Worm (Caenorhabditis elegans) whole organism, L1 larva: ENCODE data around the gene srv-5.

Experiments
- C16A3.4 ChIP-seq: fragments of 150-350 bp; optimal IDR thresholded peaks from 2 replicates; lab custom pipeline; 2014; ENCODE audit warnings: missing biosample characterization, missing genetic modification characterization
- C34B4.2 ChIP-seq: sonication (generic microtip); optimal IDR thresholded peaks from 2 replicates; lab custom pipeline; 2017; ENCODE audit warnings: mild to moderate bottlenecking, missing genetic modification characterization, missing compliant biosample characterization
- Y116A8C.19 ChIP-seq: sonication (generic microtip); optimal IDR thresholded peaks from 2 replicates; lab custom pipeline; 2016; ENCODE audit warnings: missing compliant biosample characterization, missing genetic modification characterization, borderline replicate concordance
- aly-2 ChIP-seq: fragments of 150-350 bp; optimal IDR thresholded peaks from 2 replicates; lab custom pipeline; 2014; ENCODE audit warnings: missing biosample characterization, missing genetic modification characterization
- ama-1 ChIP-seq: fragments of 150-350 bp; optimal IDR thresholded peaks from 2 replicates; lab custom pipeline; 2014
- blmp-1 ChIP-seq: fragments of 150-350 bp; optimal IDR thresholded peaks from 2 replicates; lab custom pipeline; 2014; ENCODE audit warnings: missing biosample characterization, missing genetic modification characterization
- ceh-63 ChIP-seq: fragments of 200-800 bp; sonication (Bioruptor generic); optimal IDR thresholded peaks from 2 replicates; lab custom pipeline; 2018; ENCODE audit warnings: mild to moderate bottlenecking, missing genetic modification characterization, missing compliant biosample characterization
- ceh-8 ChIP-seq: fragments of 200-800 bp; sonication (Bioruptor generic); optimal IDR thresholded peaks from 2 replicates; lab custom pipeline; 2018; ENCODE audit warnings: mild to moderate bottlenecking, missing genetic modification characterization, moderate library complexity, missing compliant biosample characterization
- ceh-82 ChIP-seq, 3 experiments: fragments of 150-350 bp in 1 of 3; sonication (generic microtip) in 2 of 3; optimal IDR thresholded peaks; 2 replicates each; lab custom pipeline; 2014 to 2017; ENCODE audit warnings: missing biosample characterization in 3 of 3, missing genetic modification characterization in 3 of 3
- ceh-88 ChIP-seq: fragments of 200-800 bp; sonication (Bioruptor generic); IDR thresholded peaks from 2 replicates; pipeline ENCODE4 v1.3.6; 2022; ENCODE audit warnings: missing genetic modification characterization, missing compliant biosample characterization
- dsc-1 ChIP-seq: sonication (generic microtip); optimal IDR thresholded peaks from 2 replicates; lab custom pipeline; 2016; ENCODE audit warnings: mild to moderate bottlenecking, missing genetic modification characterization, missing compliant biosample characterization
- efl-1 ChIP-seq, 4 experiments: fragments of 150-350 bp; optimal IDR thresholded peaks in 3 of 4; peaks in 1 of 4; 1 replicate in 1 of 4; 2 replicates in 3 of 4; lab custom pipeline; 2014; ENCODE audit warnings: missing biosample characterization in 2 of 4, missing genetic modification characterization in 2 of 4, missing genetic modification reagents in 2 of 4
- egl-13 ChIP-seq: sonication (generic microtip); optimal IDR thresholded peaks from 2 replicates; lab custom pipeline; 2016; ENCODE audit warnings: missing genotype, missing genetic modification reagents, missing genetic modification characterization, missing compliant biosample characterization
- egl-27 ChIP-seq, 2 experiments: fragments of 150-350 bp in 1 of 2; sonication (generic microtip); optimal IDR thresholded peaks; 3 replicates each; lab custom pipeline; 2017 to 2018; ENCODE audit warnings: missing biosample characterization in 2 of 2, missing genetic modification characterization in 2 of 2, missing genetic modification reagents in 2 of 2
- elt-2 ChIP-seq: sonication (generic microtip); optimal IDR thresholded peaks from 2 replicates; lab custom pipeline; 2016; ENCODE audit warnings: missing genetic modification characterization, mild to moderate bottlenecking, inconsistent platforms, missing compliant biosample characterization, missing genetic modification reagents
- elt-3 ChIP-seq, 6 experiments: fragments of 150-350 bp in 1 of 6; sonication (generic microtip); optimal IDR thresholded peaks; 2 replicates each; lab custom pipeline; 2017 to 2018; ENCODE audit warnings: missing biosample characterization in 6 of 6, missing genetic modification characterization in 6 of 6, inconsistent platforms in 1 of 6
- ets-5 ChIP-seq: fragments of 200-800 bp; sonication (Bioruptor generic); IDR thresholded peaks from 2 replicates; pipeline ENCODE4 v1.3.6; 2022; ENCODE audit warnings: missing genetic modification characterization, missing compliant biosample characterization
- fkh-10 ChIP-seq: sonication (generic microtip); optimal IDR thresholded peaks from 2 replicates; lab custom pipeline; 2017; ENCODE audit warnings: missing biosample characterization, missing genetic modification reagents, missing genetic modification characterization
- fkh-8 ChIP-seq: sonication (generic microtip); optimal IDR thresholded peaks from 2 replicates; lab custom pipeline; 2016; ENCODE audit warnings: mild to moderate bottlenecking, missing genetic modification characterization, missing compliant biosample characterization
- fos-1 ChIP-seq: fragments of 150-350 bp; optimal IDR thresholded peaks from 2 replicates; lab custom pipeline; 2014; ENCODE audit warnings: missing biosample characterization, missing genetic modification characterization
- hlh-17 ChIP-seq: fragments of 200-800 bp; sonication (Bioruptor generic); optimal IDR thresholded peaks from 2 replicates; lab custom pipeline; 2018; ENCODE audit warnings: missing genetic modification characterization, mild to moderate bottlenecking, missing compliant biosample characterization, moderate library complexity, borderline replicate concordance
- lin-13 ChIP-seq: fragments of 150-350 bp; optimal IDR thresholded peaks from 2 replicates; lab custom pipeline; 2014; ENCODE audit warnings: missing biosample characterization, missing genetic modification reagents, missing genetic modification characterization
- lin-14 ChIP-seq: fragments of 200-800 bp; sonication (Bioruptor generic); optimal IDR thresholded peaks from 2 replicates; lab custom pipeline; 2018; ENCODE audit warnings: mild to moderate bottlenecking, missing genetic modification characterization, moderate library complexity, missing compliant biosample characterization
- lin-15B ChIP-seq: fragments of 150-350 bp; sonication (generic microtip); optimal IDR thresholded peaks from 3 replicates; lab custom pipeline; 2014; ENCODE audit warnings: missing biosample characterization, missing genetic modification characterization
- lin-35 ChIP-seq, 2 experiments: fragments of 150-350 bp; optimal IDR thresholded peaks; 2 replicates each; lab custom pipeline; 2014; ENCODE audit warnings: missing biosample characterization in 2 of 2, missing genetic modification characterization in 2 of 2, missing genetic modification reagents in 2 of 2
- lir-3 ChIP-seq: sonication (generic microtip); optimal IDR thresholded peaks from 2 replicates; lab custom pipeline; 2016; ENCODE audit warnings: mild to moderate bottlenecking, missing genetic modification characterization, moderate library complexity, missing compliant biosample characterization; ENCODE audit not compliant: poor library complexity
- lsy-2 ChIP-seq, 2 experiments: fragments of 150-350 bp; optimal IDR thresholded peaks; 2 replicates each; lab custom pipeline; 2014; ENCODE audit warnings: missing biosample characterization in 2 of 2, missing genetic modification characterization in 2 of 2
- mab-9 ChIP-seq: fragments of 200-800 bp; sonication (Bioruptor generic); IDR thresholded peaks from 2 replicates; pipeline ENCODE4 v1.3.6; 2022; ENCODE audit warnings: missing genetic modification reagents, missing genetic modification characterization, missing compliant biosample characterization
- mdl-1 ChIP-seq, 2 experiments: fragments of 150-350 bp; optimal IDR thresholded peaks; 2 replicates each; lab custom pipeline; 2014 to 2017; ENCODE audit warnings: missing biosample characterization in 2 of 2, missing genetic modification characterization in 2 of 2, inconsistent platforms in 1 of 2
- mep-1 ChIP-seq: fragments of 150-350 bp; optimal IDR thresholded peaks from 2 replicates; lab custom pipeline; 2014; ENCODE audit warnings: missing biosample characterization, missing genetic modification characterization
- nhr-19 ChIP-seq: fragments of 200-800 bp; sonication (Bioruptor generic); conservative IDR thresholded peaks from 2 replicates; pipeline ENCODE4 v1.3.6; 2022; ENCODE audit warnings: missing genetic modification characterization, missing compliant biosample characterization
- nhr-20 ChIP-seq: sonication (generic microtip); optimal IDR thresholded peaks from 2 replicates; lab custom pipeline; 2016; ENCODE audit warnings: mild to moderate bottlenecking, missing genetic modification characterization, missing compliant biosample characterization
- nhr-28 ChIP-seq: fragments of 150-350 bp; optimal IDR thresholded peaks from 2 replicates; lab custom pipeline; 2014; ENCODE audit warnings: missing biosample characterization, missing genetic modification characterization
- nhr-71 ChIP-seq: sonication (generic microtip); optimal IDR thresholded peaks from 2 replicates; lab custom pipeline; 2016; ENCODE audit warnings: mild to moderate bottlenecking, missing genetic modification characterization, moderate library complexity, missing compliant biosample characterization
- nhr-76 ChIP-seq: sonication (generic microtip); optimal IDR thresholded peaks from 2 replicates; lab custom pipeline; 2017; ENCODE audit warnings: missing biosample characterization, missing genetic modification characterization
- nhr-84 ChIP-seq: sonication (generic microtip); optimal IDR thresholded peaks from 2 replicates; lab custom pipeline; 2017; ENCODE audit warnings: missing biosample characterization, missing genetic modification characterization
- nhr-90 ChIP-seq: sonication (generic microtip); optimal IDR thresholded peaks from 2 replicates; lab custom pipeline; 2016; ENCODE audit warnings: mild to moderate bottlenecking, missing genetic modification characterization, missing compliant biosample characterization; ENCODE audit not compliant: poor library complexity
- pag-3 ChIP-seq: sonication (generic microtip); optimal IDR thresholded peaks from 2 replicates; lab custom pipeline; 2017; ENCODE audit warnings: missing genetic modification characterization, mild to moderate bottlenecking, missing compliant biosample characterization, antibody characterized with exemption, borderline replicate concordance; ENCODE audit not compliant: insufficient read depth
- pqm-1 ChIP-seq: sonication (generic microtip); optimal IDR thresholded peaks from 3 replicates; lab custom pipeline; 2017; ENCODE audit warnings: missing biosample characterization, missing genetic modification characterization
- snpc-4 ChIP-seq: fragments of 150-350 bp; optimal IDR thresholded peaks from 2 replicates; lab custom pipeline; 2014; ENCODE audit warnings: missing biosample characterization, missing genetic modification characterization
- swsn-7 ChIP-seq: sonication (generic microtip); optimal IDR thresholded peaks from 2 replicates; lab custom pipeline; 2016; ENCODE audit warnings: missing genetic modification characterization, missing compliant biosample characterization
- tlp-1 ChIP-seq: fragments of 150-350 bp; optimal IDR thresholded peaks from 2 replicates; lab custom pipeline; 2014; ENCODE audit warnings: missing biosample characterization, missing genetic modification characterization
- unc-130 ChIP-seq: fragments of 150-350 bp; optimal IDR thresholded peaks from 2 replicates; lab custom pipeline; 2017; ENCODE audit warnings: missing biosample characterization, missing genetic modification characterization, inconsistent platforms
- unc-98 ChIP-seq: fragments of 200-800 bp; sonication (Bioruptor generic); IDR thresholded peaks from 2 replicates; pipeline ENCODE4 v1.3.6; 2022; ENCODE audit warnings: missing genetic modification characterization, missing compliant biosample characterization
- vab-15 ChIP-seq: sonication (generic microtip); optimal IDR thresholded peaks from 2 replicates; lab custom pipeline; 2017; ENCODE audit warnings: missing genotype, mild to moderate bottlenecking, missing genetic modification characterization, missing compliant biosample characterization
- xbp-1 ChIP-seq: sonication (generic microtip); optimal IDR thresholded peaks from 2 replicates; lab custom pipeline; 2016; ENCODE audit warnings: missing genetic modification characterization, missing compliant biosample characterization
- ztf-4 ChIP-seq: fragments of 150-350 bp; optimal IDR thresholded peaks from 2 replicates; lab custom pipeline; 2014; ENCODE audit warnings: missing biosample characterization, missing genetic modification characterization

The srv-5 gene

DNA sequence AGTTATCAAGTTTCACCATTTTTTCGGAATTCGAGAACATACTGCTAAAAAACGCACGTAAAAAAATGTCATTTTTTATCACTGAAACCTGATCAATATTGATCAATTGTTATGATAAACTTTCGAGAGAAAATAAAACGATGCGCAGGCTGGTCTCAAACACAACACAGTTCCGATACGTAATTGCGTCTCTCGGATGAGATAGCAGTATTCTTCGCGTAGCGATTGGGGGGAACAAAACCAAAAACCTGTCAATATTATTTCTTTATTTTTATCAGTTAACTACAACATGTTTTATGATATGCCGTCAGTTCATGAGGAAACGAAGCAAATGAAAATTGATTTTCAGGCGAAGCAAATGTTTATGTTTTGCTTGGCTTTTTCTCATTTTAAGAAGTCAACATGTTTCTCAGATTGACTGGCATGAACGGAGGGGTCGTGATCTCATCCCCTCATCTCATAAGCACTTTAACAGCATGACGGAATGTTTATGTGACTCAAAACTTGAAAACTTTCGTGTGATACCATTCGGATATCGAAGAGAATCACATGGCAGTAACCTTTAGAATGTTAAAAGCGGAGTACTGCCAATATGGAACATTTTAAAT lies 36.5 kb upstream of the srv-5 start:
- TF ChIP-seq ets-5 (GFP tag; lab: Robert Waterston, UW), result no peak
- TF ChIP-seq swsn-7, result no peak
- TF ChIP-seq lin-35 (GFP tag; optimal IDR thresholded peaks at IDR 0.05; lab: Kevin White, UChicago), result no peak
- TF ChIP-seq nhr-90 (tag; lab: Kevin White, UChicago), result peak; percentile 32
- no peak for TF ChIP-seq nhr-19 (GFP tag; lab: Robert Waterston, UW)
- TF ChIP-seq lin-14 (GFP tag; lab: Kevin White, UChicago), result peak; percentile 33
- no peak for TF ChIP-seq nhr-76 (tag; lab: Kevin White, UChicago)
- TF ChIP-seq fos-1, result no peak
- no peak for TF ChIP-seq ceh-8 (GFP tag; lab: Kevin White, UChicago)
- no peak for TF ChIP-seq egl-27 (tag; optimal IDR thresholded peaks at IDR 0.05; lab: Kevin White, UChicago)
- TF ChIP-seq vab-15 (tag; lab: Kevin White, UChicago), result no peak
- TF ChIP-seq C16A3.4 (tag; lab: Kevin White, UChicago), result no peak
- peak; percentile 52 for TF ChIP-seq elt-2 (tag; lab: Kevin White, UChicago)
- TF ChIP-seq C34B4.2 (tag; lab: Kevin White, UChicago), result no peak
- TF ChIP-seq tlp-1, result no peak
- TF ChIP-seq lsy-2 (tag; optimal IDR thresholded peaks at IDR 0.05; lab: Kevin White, UChicago), result no peak
- no peak for TF ChIP-seq nhr-84 (tag; lab: Kevin White, UChicago)
- peak in 1 of 6 experiments; percentile 53 for TF ChIP-seq elt-3 (tag; optimal IDR thresholded peaks at IDR 0.05; lab: Kevin White, UChicago)
- peak; percentile 19 for TF ChIP-seq blmp-1
- no peak for TF ChIP-seq dsc-1 (tag; lab: Kevin White, UChicago)
- no peak for TF ChIP-seq ztf-4 (tag; lab: Kevin White, UChicago)
- no peak for TF ChIP-seq ceh-63 (GFP tag; lab: Kevin White, UChicago)
- no peak for TF ChIP-seq efl-1 (optimal IDR thresholded peaks at IDR 0.05; lab: Kevin White, UChicago)
- peak in 1 of 2 experiments; percentile 42 for TF ChIP-seq efl-1 (GFP tag; optimal IDR thresholded peaks at IDR 0.05 in 1 of 2; lab: Kevin White, UChicago)
- TF ChIP-seq ceh-88 (GFP tag; lab: Robert Waterston, UW), result no peak
- TF ChIP-seq lir-3 (tag; lab: Kevin White, UChicago), result no peak
- TF ChIP-seq ama-1 (lab: Kevin White, UChicago), result no peak
- peak; percentile 31 for TF ChIP-seq nhr-20
- no peak for TF ChIP-seq unc-98 (GFP tag; lab: Robert Waterston, UW)
- no peak for TF ChIP-seq Y116A8C.19 (tag; lab: Kevin White, UChicago)
- TF ChIP-seq xbp-1 (tag; lab: Kevin White, UChicago), result no peak
- TF ChIP-seq lin-15B (tag; lab: Kevin White, UChicago), result no peak
- peak; percentile 11 for TF ChIP-seq nhr-71 (tag; lab: Kevin White, UChicago)
- no peak for TF ChIP-seq egl-13 (tag; lab: Kevin White, UChicago)
- TF ChIP-seq snpc-4 (tag; lab: Kevin White, UChicago), result no peak
- TF ChIP-seq mab-9, result no peak

DNA sequence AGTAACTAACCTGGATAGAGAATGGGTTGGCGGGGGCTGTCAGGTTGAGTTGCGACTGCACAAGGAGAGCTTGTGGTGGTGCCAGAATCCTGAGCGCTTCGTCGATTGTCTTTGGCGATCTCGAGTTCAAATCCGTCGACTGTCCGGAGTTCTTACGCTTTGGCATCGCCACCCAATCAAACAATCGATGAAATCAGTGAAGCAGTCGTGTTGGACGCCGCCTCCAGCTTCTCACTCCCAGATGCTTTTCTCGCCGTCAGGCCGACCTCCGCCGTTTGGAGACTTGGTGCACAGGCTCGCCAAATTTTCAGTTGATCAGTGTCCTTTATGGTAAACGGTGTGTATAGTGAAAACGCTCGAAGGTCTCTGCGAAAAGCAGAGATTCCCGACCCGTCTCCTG lies 35.3 kb upstream of the srv-5 start, which contains the start of the genes F20B6.10 and hpk-1:
Gene F20B6.10, minus strand, starts transcription at position 303 of the 400 bp plus-strand sequence.
Gene hpk-1, minus strand, starts transcription at position 397 of the 400 bp plus-strand sequence.
- TF ChIP-seq nhr-28 (tag; lab: Kevin White, UChicago) (no peak), pqm-1 (no peak), aly-2 (tag; lab: Kevin White, UChicago) (no peak), lir-3 (tag; lab: Kevin White, UChicago) (no peak)

DNA sequence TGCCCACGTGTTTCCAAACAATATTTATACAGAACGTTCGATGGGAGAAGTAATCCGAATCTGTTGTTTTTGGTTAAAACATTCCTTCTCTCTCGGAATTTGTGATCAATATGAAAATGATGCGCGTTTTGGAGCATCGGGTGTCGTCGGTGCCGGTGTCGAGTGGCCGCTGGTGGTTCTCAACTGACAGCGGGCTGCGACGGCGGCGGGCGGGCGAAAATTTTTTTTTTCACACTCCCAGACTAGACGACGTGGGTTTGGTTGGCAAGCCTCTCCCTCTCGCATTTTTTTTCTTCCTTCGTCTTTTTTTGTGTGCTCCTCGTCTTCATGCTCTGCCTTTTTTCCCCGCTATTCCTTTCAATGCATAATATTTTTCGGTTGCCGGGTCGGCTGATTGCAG lies 34.0 kb upstream of the srv-5 start, which contains the start of gene W01H2.2:
Gene W01H2.2, minus strand, starts transcription at position 285 of the 400 bp plus-strand sequence.
- no peak for TF ChIP-seq fos-1
- TF ChIP-seq fkh-10 (GFP tag; lab: Kevin White, UChicago), result no peak
- no peak for TF ChIP-seq nhr-84 (tag; lab: Kevin White, UChicago)
- no peak for TF ChIP-seq ets-5 (GFP tag; lab: Robert Waterston, UW)
- no peak for TF ChIP-seq pag-3
- no peak for TF ChIP-seq aly-2 (tag; lab: Kevin White, UChicago)
- peak in 1 of 3 experiments; percentile 26 for TF ChIP-seq ceh-82 (tag; optimal IDR thresholded peaks at IDR 0.05; lab: Kevin White, UChicago)
- no peak for TF ChIP-seq mep-1 (tag; lab: Kevin White, UChicago)
- TF ChIP-seq fkh-8, result peak; percentile 22
- TF ChIP-seq elt-3 (tag; optimal IDR thresholded peaks at IDR 0.05; lab: Kevin White, UChicago), result no peak
- TF ChIP-seq dsc-1 (tag; lab: Kevin White, UChicago), result no peak
- TF ChIP-seq unc-130, result no peak
- TF ChIP-seq lin-13 (GFP tag; lab: Kevin White, UChicago), result no peak
- TF ChIP-seq lin-14 (GFP tag; lab: Kevin White, UChicago), result peak; percentile 48
- TF ChIP-seq mdl-1 (tag; optimal IDR thresholded peaks at IDR 0.05; lab: Kevin White, UChicago), result no peak
- no peak for TF ChIP-seq hlh-17 (GFP tag; lab: Kevin White, UChicago)
- TF ChIP-seq C34B4.2 (tag; lab: Kevin White, UChicago), result no peak
